Worm (Caenorhabditis elegans) whole organism, L1 larva: ENCODE measurements around the gene T19D7.6.

Source experiments
- C04F5.9 ChIP-seq: sonication (generic microtip); optimal IDR thresholded peaks from 2 replicates; lab custom pipeline; 2016; ENCODE audit warnings: missing genetic modification characterization, missing compliant biosample characterization
- C16A3.4 ChIP-seq: fragments of 150-350 bp; optimal IDR thresholded peaks from 2 replicates; lab custom pipeline; 2014; ENCODE audit warnings: missing biosample characterization, missing genetic modification characterization
- F16B12.6 ChIP-seq: fragments of 150-350 bp; optimal IDR thresholded peaks from 2 replicates; lab custom pipeline; 2014; ENCODE audit warnings: missing biosample characterization, missing genetic modification characterization
- Y116A8C.19 ChIP-seq: sonication (generic microtip); optimal IDR thresholded peaks from 2 replicates; lab custom pipeline; 2016; ENCODE audit warnings: missing compliant biosample characterization, missing genetic modification characterization, borderline replicate concordance
- aha-1 ChIP-seq: fragments of 150-350 bp; optimal IDR thresholded peaks from 2 replicates; lab custom pipeline; 2014; ENCODE audit warnings: missing biosample characterization, missing genetic modification characterization
- aly-2 ChIP-seq: fragments of 150-350 bp; optimal IDR thresholded peaks from 2 replicates; lab custom pipeline; 2014; ENCODE audit warnings: missing biosample characterization, missing genetic modification characterization
- ama-1 ChIP-seq: fragments of 150-350 bp; optimal IDR thresholded peaks from 2 replicates; lab custom pipeline; 2014
- blmp-1 ChIP-seq: fragments of 150-350 bp; optimal IDR thresholded peaks from 2 replicates; lab custom pipeline; 2014; ENCODE audit warnings: missing biosample characterization, missing genetic modification characterization
- ceh-82 ChIP-seq, 3 experiments: fragments of 150-350 bp in 1 of 3; sonication (generic microtip) in 2 of 3; optimal IDR thresholded peaks; 2 replicates each; lab custom pipeline; 2014 to 2017; ENCODE audit warnings: missing biosample characterization in 3 of 3, missing genetic modification characterization in 3 of 3
- ceh-88 ChIP-seq: fragments of 200-800 bp; sonication (Bioruptor generic); IDR thresholded peaks from 2 replicates; pipeline ENCODE4 v1.3.6; 2022; ENCODE audit warnings: missing genetic modification characterization, missing compliant biosample characterization
- ceh-90 ChIP-seq: sonication (generic microtip); optimal IDR thresholded peaks from 2 replicates; lab custom pipeline; 2016; ENCODE audit warnings: missing genetic modification characterization, missing compliant biosample characterization
- ces-1 ChIP-seq: fragments of 150-350 bp; optimal IDR thresholded peaks from 2 replicates; lab custom pipeline; 2014; ENCODE audit warnings: missing biosample characterization, missing genetic modification reagents, missing genetic modification characterization
- dpl-1 ChIP-seq, 3 experiments: fragments of 150-350 bp in 2 of 3; sonication (generic microtip) in 1 of 3; optimal IDR thresholded peaks; 2 replicates each; lab custom pipeline; 2014 to 2017; ENCODE audit warnings: missing biosample characterization in 3 of 3, missing genetic modification characterization in 3 of 3, missing genetic modification reagents in 3 of 3
- efl-3 ChIP-seq: fragments of 200-800 bp; sonication (Bioruptor generic); optimal IDR thresholded peaks from 2 replicates; lab custom pipeline; 2018; ENCODE audit warnings: mild to moderate bottlenecking, missing genetic modification characterization, missing compliant biosample characterization
- egl-13 ChIP-seq: sonication (generic microtip); optimal IDR thresholded peaks from 2 replicates; lab custom pipeline; 2016; ENCODE audit warnings: missing genotype, missing genetic modification reagents, missing genetic modification characterization, missing compliant biosample characterization
- egl-27 ChIP-seq, 2 experiments: fragments of 150-350 bp in 1 of 2; sonication (generic microtip); optimal IDR thresholded peaks; 3 replicates each; lab custom pipeline; 2017 to 2018; ENCODE audit warnings: missing biosample characterization in 2 of 2, missing genetic modification characterization in 2 of 2, missing genetic modification reagents in 2 of 2
- elt-2 ChIP-seq: sonication (generic microtip); optimal IDR thresholded peaks from 2 replicates; lab custom pipeline; 2016; ENCODE audit warnings: missing genetic modification characterization, mild to moderate bottlenecking, inconsistent platforms, missing compliant biosample characterization, missing genetic modification reagents
- elt-3 ChIP-seq, 6 experiments: fragments of 150-350 bp in 1 of 6; sonication (generic microtip); optimal IDR thresholded peaks; 2 replicates each; lab custom pipeline; 2017 to 2018; ENCODE audit warnings: missing biosample characterization in 6 of 6, missing genetic modification characterization in 6 of 6, inconsistent platforms in 1 of 6
- ets-5 ChIP-seq: fragments of 200-800 bp; sonication (Bioruptor generic); IDR thresholded peaks from 2 replicates; pipeline ENCODE4 v1.3.6; 2022; ENCODE audit warnings: missing genetic modification characterization, missing compliant biosample characterization
- fkh-10 ChIP-seq: sonication (generic microtip); optimal IDR thresholded peaks from 2 replicates; lab custom pipeline; 2017; ENCODE audit warnings: missing biosample characterization, missing genetic modification reagents, missing genetic modification characterization
- fkh-8 ChIP-seq: sonication (generic microtip); optimal IDR thresholded peaks from 2 replicates; lab custom pipeline; 2016; ENCODE audit warnings: mild to moderate bottlenecking, missing genetic modification characterization, missing compliant biosample characterization
- fos-1 ChIP-seq: fragments of 150-350 bp; optimal IDR thresholded peaks from 2 replicates; lab custom pipeline; 2014; ENCODE audit warnings: missing biosample characterization, missing genetic modification characterization
- hlh-4 ChIP-seq: sonication (generic microtip); optimal IDR thresholded peaks from 2 replicates; lab custom pipeline; 2016; ENCODE audit warnings: mild to moderate bottlenecking, missing genetic modification characterization, missing compliant biosample characterization
- isw-1 ChIP-seq: fragments of 200-800 bp; sonication (Bioruptor generic); IDR thresholded peaks from 2 replicates; pipeline ENCODE4 v1.3.6; 2022; ENCODE audit warnings: missing genetic modification characterization, missing compliant biosample characterization
- jun-1 ChIP-seq: fragments of 150-350 bp; optimal IDR thresholded peaks from 2 replicates; lab custom pipeline; 2014; ENCODE audit warnings: missing biosample characterization, missing genetic modification reagents, missing genetic modification characterization
- lin-13 ChIP-seq: fragments of 150-350 bp; optimal IDR thresholded peaks from 2 replicates; lab custom pipeline; 2014; ENCODE audit warnings: missing biosample characterization, missing genetic modification reagents, missing genetic modification characterization
- lin-14 ChIP-seq: fragments of 200-800 bp; sonication (Bioruptor generic); optimal IDR thresholded peaks from 2 replicates; lab custom pipeline; 2018; ENCODE audit warnings: mild to moderate bottlenecking, missing genetic modification characterization, moderate library complexity, missing compliant biosample characterization
- lin-35 ChIP-seq, 2 experiments: fragments of 150-350 bp; optimal IDR thresholded peaks; 2 replicates each; lab custom pipeline; 2014; ENCODE audit warnings: missing biosample characterization in 2 of 2, missing genetic modification characterization in 2 of 2, missing genetic modification reagents in 2 of 2
- lin-39 ChIP-seq: fragments of 150-350 bp; optimal IDR thresholded peaks from 2 replicates; lab custom pipeline; 2014; ENCODE audit warnings: missing biosample characterization, missing genetic modification reagents, missing genetic modification characterization
- lir-3 ChIP-seq: sonication (generic microtip); optimal IDR thresholded peaks from 2 replicates; lab custom pipeline; 2016; ENCODE audit warnings: mild to moderate bottlenecking, missing genetic modification characterization, moderate library complexity, missing compliant biosample characterization; ENCODE audit not compliant: poor library complexity
- lsy-2 ChIP-seq, 2 experiments: fragments of 150-350 bp; optimal IDR thresholded peaks; 2 replicates each; lab custom pipeline; 2014; ENCODE audit warnings: missing biosample characterization in 2 of 2, missing genetic modification characterization in 2 of 2
- mdl-1 ChIP-seq, 2 experiments: fragments of 150-350 bp; optimal IDR thresholded peaks; 2 replicates each; lab custom pipeline; 2014 to 2017; ENCODE audit warnings: missing biosample characterization in 2 of 2, missing genetic modification characterization in 2 of 2, inconsistent platforms in 1 of 2
- mef-2 ChIP-seq: fragments of 150-350 bp; optimal IDR thresholded peaks from 2 replicates; lab custom pipeline; 2014; ENCODE audit warnings: missing biosample characterization, missing genetic modification characterization
- nhr-19 ChIP-seq: fragments of 200-800 bp; sonication (Bioruptor generic); conservative IDR thresholded peaks from 2 replicates; pipeline ENCODE4 v1.3.6; 2022; ENCODE audit warnings: missing genetic modification characterization, missing compliant biosample characterization
- nhr-20 ChIP-seq: sonication (generic microtip); optimal IDR thresholded peaks from 2 replicates; lab custom pipeline; 2016; ENCODE audit warnings: mild to moderate bottlenecking, missing genetic modification characterization, missing compliant biosample characterization
- nhr-28 ChIP-seq: fragments of 150-350 bp; optimal IDR thresholded peaks from 2 replicates; lab custom pipeline; 2014; ENCODE audit warnings: missing biosample characterization, missing genetic modification characterization
- nhr-47 ChIP-seq: sonication (generic microtip); optimal IDR thresholded peaks from 2 replicates; lab custom pipeline; 2016; ENCODE audit warnings: mild to moderate bottlenecking, missing genetic modification characterization, moderate library complexity, missing compliant biosample characterization
- nhr-84 ChIP-seq: sonication (generic microtip); optimal IDR thresholded peaks from 2 replicates; lab custom pipeline; 2017; ENCODE audit warnings: missing biosample characterization, missing genetic modification characterization
- pax-3 ChIP-seq: fragments of 200-800 bp; sonication (Bioruptor generic); optimal IDR thresholded peaks from 2 replicates; lab custom pipeline; 2018; ENCODE audit warnings: mild to moderate bottlenecking, missing genetic modification characterization, moderate library complexity, missing compliant biosample characterization
- pqm-1 ChIP-seq: sonication (generic microtip); optimal IDR thresholded peaks from 3 replicates; lab custom pipeline; 2017; ENCODE audit warnings: missing biosample characterization, missing genetic modification characterization
- rnt-1 ChIP-seq: sonication (generic microtip); optimal IDR thresholded peaks from 2 replicates; lab custom pipeline; 2016; ENCODE audit warnings: mild to moderate bottlenecking, missing genetic modification characterization, moderate library complexity, missing compliant biosample characterization
- skn-1 ChIP-seq: fragments of 150-350 bp; optimal IDR thresholded peaks from 2 replicates; lab custom pipeline; 2014; ENCODE audit warnings: missing biosample characterization, missing genetic modification characterization
- snpc-4 ChIP-seq: fragments of 150-350 bp; optimal IDR thresholded peaks from 2 replicates; lab custom pipeline; 2014; ENCODE audit warnings: missing biosample characterization, missing genetic modification characterization
- snu-23 ChIP-seq: sonication (generic microtip); optimal IDR thresholded peaks from 2 replicates; lab custom pipeline; 2016; ENCODE audit warnings: missing genetic modification characterization, missing compliant biosample characterization
- sptf-1 ChIP-seq: fragments of 150-350 bp; optimal IDR thresholded peaks from 2 replicates; lab custom pipeline; 2014; ENCODE audit warnings: missing biosample characterization, missing genetic modification characterization
- sup-37 ChIP-seq: fragments of 200-800 bp; sonication (Bioruptor generic); optimal IDR thresholded peaks from 2 replicates; lab custom pipeline; 2018; ENCODE audit warnings: mild to moderate bottlenecking, missing genetic modification characterization, missing compliant biosample characterization
- tlp-1 ChIP-seq: fragments of 150-350 bp; optimal IDR thresholded peaks from 2 replicates; lab custom pipeline; 2014; ENCODE audit warnings: missing biosample characterization, missing genetic modification characterization
- unc-130 ChIP-seq: fragments of 150-350 bp; optimal IDR thresholded peaks from 2 replicates; lab custom pipeline; 2017; ENCODE audit warnings: missing biosample characterization, missing genetic modification characterization, inconsistent platforms
- unc-62 ChIP-seq: fragments of 150-350 bp; optimal IDR thresholded peaks from 2 replicates; lab custom pipeline; 2014; ENCODE audit warnings: missing biosample characterization, missing genetic modification reagents, missing genetic modification characterization
- unc-86 ChIP-seq: sonication (generic microtip); optimal IDR thresholded peaks from 2 replicates; lab custom pipeline; 2016; ENCODE audit warnings: missing genetic modification characterization, missing compliant biosample characterization
- unc-98 ChIP-seq: fragments of 200-800 bp; sonication (Bioruptor generic); IDR thresholded peaks from 2 replicates; pipeline ENCODE4 v1.3.6; 2022; ENCODE audit warnings: missing genetic modification characterization, missing compliant biosample characterization
- zip-4 ChIP-seq: fragments of 200-800 bp; sonication (Bioruptor generic); optimal IDR thresholded peaks from 2 replicates; lab custom pipeline; 2018; ENCODE audit warnings: mild to moderate bottlenecking, missing genetic modification characterization, moderate library complexity, missing compliant biosample characterization
- ztf-11 ChIP-seq, 2 experiments: sonication (generic microtip); optimal IDR thresholded peaks; 2 replicates each; lab custom pipeline; 2016 to 2017; ENCODE audit warnings: missing genetic modification characterization in 2 of 2, missing biosample characterization in 1 of 2, missing compliant biosample characterization in 1 of 2

The T19D7.6 gene

DNA sequence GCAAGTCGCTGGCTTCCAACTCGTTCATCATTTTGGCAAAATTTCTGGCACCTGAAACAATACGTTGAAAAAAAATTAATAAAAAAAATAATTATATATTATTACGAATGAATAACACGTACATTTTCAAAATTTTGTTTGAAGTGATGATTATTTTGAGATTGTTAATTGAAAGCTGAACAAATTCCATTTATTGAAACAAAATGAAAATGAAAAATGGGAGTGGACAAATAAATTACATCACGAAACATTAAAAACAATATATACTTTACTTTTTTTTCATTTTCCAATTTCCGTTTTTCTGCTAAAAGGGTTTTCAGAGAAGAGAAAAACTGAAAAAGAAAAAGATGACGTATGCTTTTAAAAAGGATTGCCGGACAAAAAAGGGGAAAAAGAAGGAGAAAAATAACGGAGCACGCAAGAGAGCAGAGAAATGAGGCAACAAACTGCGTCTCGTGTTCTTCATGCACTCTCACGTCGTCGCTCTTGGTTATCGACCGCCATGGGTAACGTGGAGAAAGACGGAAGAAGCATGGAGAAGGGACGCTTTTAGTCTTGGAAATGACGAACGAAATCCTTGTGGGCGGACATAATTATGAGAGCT, 8.8 kb downstream of the T19D7.6 start, which contains the start of gene rund-1:
TSS of gene rund-1 (minus strand) at position 51 of the 604 bp plus-strand sequence.
- no peak for TF ChIP-seq ceh-88 (GFP tag; lab: Robert Waterston, UW)
- TF ChIP-seq tlp-1 = no peak
- TF ChIP-seq efl-3 = no peak
- no peak for TF ChIP-seq aha-1 (tag; lab: Kevin White, UChicago)
- no peak for TF ChIP-seq nhr-84 (tag; lab: Kevin White, UChicago)
- no peak for TF ChIP-seq lir-3
- TF ChIP-seq nhr-28 (tag; lab: Kevin White, UChicago) = no peak
- TF ChIP-seq snpc-4 (tag; lab: Kevin White, UChicago) = no peak
- TF ChIP-seq isw-1 (GFP tag; lab: Robert Waterston, UW) = peak; percentile 31
- peak; percentile 68 for TF ChIP-seq egl-13 (tag; lab: Kevin White, UChicago)
- TF ChIP-seq aly-2 (tag; lab: Kevin White, UChicago) = no peak
- no peak for TF ChIP-seq ceh-90 (tag; lab: Kevin White, UChicago)
- TF ChIP-seq C16A3.4 (tag; lab: Kevin White, UChicago) = no peak
- TF ChIP-seq snu-23 (GFP tag; lab: Kevin White, UChicago) = peak; percentile 56
- TF ChIP-seq sptf-1 = no peak
- TF ChIP-seq lin-13 (GFP tag; lab: Kevin White, UChicago) = no peak
- TF ChIP-seq ama-1 = no peak
- peak; percentile 91 for TF ChIP-seq lin-14 (GFP tag; lab: Kevin White, UChicago)
- TF ChIP-seq nhr-20 (tag; lab: Kevin White, UChicago) = peak; percentile 50
- TF ChIP-seq F16B12.6 (tag; lab: Kevin White, UChicago) = no peak
- peak; percentile 50 to 51 for TF ChIP-seq lsy-2 (tag; optimal IDR thresholded peaks at IDR 0.05; lab: Kevin White, UChicago)
- no peak for TF ChIP-seq dpl-1 (GFP tag; optimal IDR thresholded peaks at IDR 0.05; lab: Kevin White, UChicago)
- TF ChIP-seq unc-62 (GFP tag; lab: Kevin White, UChicago) = no peak
- no peak for TF ChIP-seq Y116A8C.19 (tag; lab: Kevin White, UChicago)
- TF ChIP-seq ztf-11 (tag; optimal IDR thresholded peaks at IDR 0.05; lab: Kevin White, UChicago) = no peak
- TF ChIP-seq elt-3 (tag; optimal IDR thresholded peaks at IDR 0.05; lab: Kevin White, UChicago) = no peak
- peak; percentile 6 for TF ChIP-seq fos-1 (tag; lab: Kevin White, UChicago)
- no peak for TF ChIP-seq lin-35 (GFP tag; optimal IDR thresholded peaks at IDR 0.05; lab: Kevin White, UChicago)
- TF ChIP-seq zip-4 (GFP tag; lab: Kevin White, UChicago) = no peak
- no peak for TF ChIP-seq ces-1
- peak; percentile 71 for TF ChIP-seq unc-86 (tag; lab: Kevin White, UChicago)
- no peak for TF ChIP-seq sup-37 (GFP tag; lab: Kevin White, UChicago)
- TF ChIP-seq jun-1 (tag; lab: Kevin White, UChicago) = peak; percentile 19
- TF ChIP-seq pqm-1 = no peak
- TF ChIP-seq ceh-82 (tag; optimal IDR thresholded peaks at IDR 0.05; lab: Kevin White, UChicago) = peak in 1 of 3 experiments; percentile 62
- TF ChIP-seq hlh-4 (tag; lab: Kevin White, UChicago) = no peak
- no peak for TF ChIP-seq lin-39 (tag; lab: Kevin White, UChicago)
- peak; percentile 43 for TF ChIP-seq mef-2 (tag; lab: Kevin White, UChicago)
- TF ChIP-seq fkh-8 (tag; lab: Kevin White, UChicago) = peak; percentile 98
- TF ChIP-seq blmp-1 (tag; lab: Kevin White, UChicago) = no peak
- TF ChIP-seq pax-3 (tag; lab: Kevin White, UChicago) = peak; percentile 46
- TF ChIP-seq nhr-47 (tag; lab: Kevin White, UChicago) = peak; percentile 81
- no peak for TF ChIP-seq nhr-19 (GFP tag; lab: Robert Waterston, UW)
- no peak for TF ChIP-seq unc-98 (GFP tag; lab: Robert Waterston, UW)
- TF ChIP-seq elt-2 = no peak
- TF ChIP-seq ets-5 (GFP tag; lab: Robert Waterston, UW) = no peak
- TF ChIP-seq mdl-1 (tag; optimal IDR thresholded peaks at IDR 0.05; lab: Kevin White, UChicago) = no peak
- no peak for TF ChIP-seq C04F5.9 (tag; lab: Kevin White, UChicago)
- TF ChIP-seq rnt-1 (tag; lab: Kevin White, UChicago) = no peak
- peak; percentile 40 for TF ChIP-seq skn-1 (tag; lab: Kevin White, UChicago)
- peak; percentile 79 for TF ChIP-seq fkh-10 (GFP tag; lab: Kevin White, UChicago)
- TF ChIP-seq egl-27 (tag; optimal IDR thresholded peaks at IDR 0.05; lab: Kevin White, UChicago) = no peak
- no peak for TF ChIP-seq unc-130 (tag; lab: Kevin White, UChicago)
